Fruit fly (Drosophila melanogaster) ovary, adult (tissue): ENCODE results near the gene CG10063.

Source experiments
- CG17801 ChIP-seq: fragments of 200-800 bp; optimal IDR thresholded peaks from 2 replicates; lab custom pipeline; 2019; ENCODE audit warnings: missing biosample characterization, mild to moderate bottlenecking, missing genetic modification characterization, moderate library complexity; ENCODE audit not compliant: partially characterized antibody

CG10063 gene

DNA sequence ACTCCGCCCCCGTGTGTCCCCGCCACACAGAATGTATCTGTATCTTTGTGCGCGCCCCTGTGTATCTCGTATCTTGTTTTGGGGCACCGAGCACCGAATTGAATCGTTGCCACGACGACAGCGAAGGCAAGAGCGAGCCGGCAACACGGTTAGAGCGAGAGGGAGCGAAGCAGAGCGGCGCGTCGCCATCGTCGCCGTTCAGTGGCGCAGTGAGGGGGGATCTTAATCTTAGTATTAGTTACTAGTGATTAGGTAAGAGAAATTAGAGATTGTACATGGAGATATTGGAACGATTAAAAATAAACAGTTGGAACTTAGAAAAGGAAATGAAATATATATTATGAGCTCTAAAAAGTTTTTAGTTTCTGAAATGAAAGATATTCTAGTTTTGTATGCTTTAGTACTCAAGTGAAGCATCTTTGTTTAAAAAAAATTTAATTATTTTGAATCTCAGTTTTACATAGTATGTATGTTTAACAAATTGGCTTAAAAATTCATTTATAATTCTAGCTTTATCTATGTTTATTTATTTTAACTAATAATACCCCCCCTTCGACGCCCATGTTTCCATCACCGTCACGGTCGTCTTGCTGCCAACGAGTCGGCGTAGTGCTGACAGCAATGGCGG, 16.8 kb upstream of the CG10063 start:
- no peak for TF ChIP-seq CG17801 (GFP tag; lab: Kevin White, UChicago)

DNA sequence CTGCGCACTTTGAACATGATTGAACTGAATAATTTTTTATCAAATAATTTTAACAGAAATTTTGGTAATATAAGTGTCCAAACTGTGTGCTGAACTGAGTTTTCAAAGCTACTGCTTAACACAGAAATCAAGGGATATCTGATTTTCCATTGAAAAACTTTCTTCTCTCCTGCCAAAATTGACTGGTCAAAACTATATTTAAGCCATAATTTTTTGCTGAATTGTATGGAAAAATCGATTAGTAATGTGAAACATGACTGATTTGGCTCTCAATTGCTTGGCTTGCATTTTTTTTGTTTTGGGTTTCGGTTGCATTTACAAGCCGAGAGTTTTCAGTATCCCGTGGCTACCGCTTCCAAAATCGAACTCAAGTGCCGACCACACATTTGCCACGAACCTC, 12.2 kb upstream of the CG10063 start, which contains the start of the genes CG32388 and CG43439:
CG32388 (minus strand) TSS at position 101 of the 400 bp plus-strand sequence.
CG43439 (minus strand) TSS at position 101 of the 400 bp plus-strand sequence.
- no peak for TF ChIP-seq CG17801 (GFP tag; lab: Kevin White, UChicago)

dm6 chr3L:6981823-6982222, 9.6 kb upstream of the CG10063 start:
- no peak for TF ChIP-seq CG17801 (GFP tag; lab: Kevin White, UChicago)

- no peak for TF ChIP-seq CG17801 (GFP tag; lab: Kevin White, UChicago)
Observed at dm6 chr3L:6981109-6981741, 9.0 kb upstream of the CG10063 start.

dm6 chr3L:6980553-6980952, 8.3 kb upstream of the CG10063 start:
- no peak for TF ChIP-seq CG17801 (GFP tag; lab: Kevin White, UChicago)

- peak; percentile 49 for TF ChIP-seq CG17801 (GFP tag; lab: Kevin White, UChicago)
Observed at dm6 chr3L:6979387-6980249, 7.4 kb upstream of the CG10063 start, which contains the start of gene Galphai. Galphai (minus strand) TSS chr3L:6980044.

DNA sequence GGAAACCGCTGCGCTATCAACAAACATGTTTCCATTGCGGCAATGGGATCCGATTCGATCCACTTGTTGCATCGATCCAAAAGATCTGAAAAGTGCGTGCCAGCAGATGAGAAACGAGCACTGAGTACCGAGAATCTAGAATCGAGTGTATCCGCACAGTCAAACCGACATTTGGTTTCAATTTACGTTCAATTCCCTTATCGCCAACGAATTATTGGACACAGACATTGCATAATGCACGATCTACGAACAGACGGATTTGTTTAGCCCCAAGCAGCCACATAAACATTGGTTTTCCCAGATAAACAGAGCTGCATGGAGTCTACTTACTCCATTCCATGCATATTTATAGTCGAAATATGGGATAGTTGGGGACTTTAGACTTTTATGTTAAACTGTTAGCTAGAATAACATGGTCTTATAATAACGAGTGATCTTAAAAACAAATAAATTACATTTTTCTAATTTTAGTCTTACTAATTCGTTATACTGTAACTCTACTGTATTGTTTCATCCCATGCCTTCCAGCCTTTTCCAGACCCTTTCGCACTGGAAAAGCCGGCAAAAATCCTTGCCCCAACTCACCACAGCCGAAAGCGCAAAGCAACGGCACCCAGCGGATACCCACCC, 6.6 kb upstream of the CG10063 start:
- no peak for TF ChIP-seq CG17801 (GFP tag; lab: Kevin White, UChicago)

dm6 chr3L:6978030-6978683, 5.9 kb upstream of the CG10063 start:
- TF ChIP-seq CG17801 (GFP tag; lab: Kevin White, UChicago) = no peak

DNA sequence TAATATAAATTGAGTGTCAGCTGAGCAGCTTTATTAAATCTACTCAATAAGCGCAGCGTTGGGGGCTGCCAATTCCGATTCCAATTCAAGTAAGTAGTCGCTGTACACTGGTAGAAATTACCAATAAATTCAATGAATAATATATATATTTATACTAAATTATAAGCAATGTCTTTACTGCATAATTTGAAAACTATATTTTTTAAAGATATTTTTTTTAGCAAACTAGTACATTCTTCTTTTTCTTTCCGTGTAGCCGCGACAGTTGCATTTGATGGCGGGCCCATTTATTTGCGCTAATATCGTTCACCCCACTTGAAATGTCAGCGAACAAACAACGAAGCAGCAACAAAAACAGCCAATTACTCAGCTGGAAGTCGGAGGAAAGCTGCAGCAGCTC, 5.1 kb upstream of the CG10063 start:
- TF ChIP-seq CG17801 (GFP tag; lab: Kevin White, UChicago) = no peak

DNA sequence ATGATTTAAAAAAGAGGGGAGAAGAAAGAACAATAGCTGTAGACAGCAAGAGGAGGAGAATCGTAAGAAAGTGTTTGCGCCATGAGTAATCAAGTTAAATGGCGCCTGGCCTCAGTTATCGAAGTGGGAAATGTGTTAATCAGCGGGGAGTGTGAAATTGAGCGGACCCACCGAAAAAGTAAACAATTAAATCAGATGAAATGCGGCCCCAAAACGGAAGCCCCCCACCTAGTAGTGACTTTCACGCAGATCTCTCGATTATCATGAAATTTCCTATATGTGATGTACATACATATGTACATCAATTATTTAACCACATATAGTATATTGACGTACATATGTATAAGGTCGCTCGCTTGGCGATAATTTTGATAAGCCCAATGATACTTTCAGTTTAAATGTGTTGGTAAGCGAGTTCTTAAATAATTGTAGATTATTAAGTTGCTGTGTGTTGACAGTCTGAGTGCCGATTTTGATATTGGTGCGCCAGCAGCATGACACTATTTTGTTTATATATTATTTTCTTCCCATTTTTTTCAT, 4.4 kb upstream of the CG10063 start:
- no peak for TF ChIP-seq CG17801 (GFP tag; lab: Kevin White, UChicago)

DNA sequence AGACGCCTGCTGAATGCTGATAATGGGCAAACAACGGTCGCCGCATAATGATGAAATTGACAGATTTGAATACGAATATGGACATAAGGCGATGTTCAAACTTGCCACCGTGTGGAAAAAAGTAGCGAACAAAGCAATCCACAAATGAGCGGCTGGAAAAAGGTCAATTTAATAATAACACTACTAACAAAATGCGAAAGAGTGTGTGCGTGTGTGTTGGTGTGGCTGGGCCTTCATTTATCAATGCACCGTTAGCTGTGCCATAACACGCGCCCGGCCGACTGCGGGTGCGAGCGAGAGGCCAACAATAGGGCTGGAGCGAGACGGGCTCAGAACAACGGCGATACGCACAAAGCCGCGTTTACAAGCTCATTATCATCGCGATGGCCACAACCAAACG, 3.6 kb upstream of the CG10063 start:
- no peak for TF ChIP-seq CG17801 (GFP tag; lab: Kevin White, UChicago)

DNA sequence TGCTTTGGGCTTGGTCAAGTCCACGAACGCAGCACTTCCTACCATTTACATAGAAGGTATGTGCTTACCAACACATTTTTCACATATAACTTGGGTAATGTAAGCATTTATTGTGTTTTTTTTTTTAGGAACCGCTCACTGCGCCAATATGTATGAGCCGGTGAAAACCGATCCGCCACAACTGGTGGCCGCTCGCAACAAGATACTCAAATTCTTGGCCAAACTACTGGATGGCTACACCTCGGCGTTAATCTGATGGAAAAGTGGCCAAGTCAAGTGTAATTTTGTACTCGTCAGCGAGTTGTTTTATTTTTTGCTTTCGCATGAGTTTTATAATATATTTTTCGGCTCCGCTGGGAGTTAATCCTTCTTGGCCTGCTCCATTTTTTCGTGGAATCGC, 969 bp downstream of the CG10063 start:
- no peak for TF ChIP-seq CG17801 (GFP tag; lab: Kevin White, UChicago)

DNA sequence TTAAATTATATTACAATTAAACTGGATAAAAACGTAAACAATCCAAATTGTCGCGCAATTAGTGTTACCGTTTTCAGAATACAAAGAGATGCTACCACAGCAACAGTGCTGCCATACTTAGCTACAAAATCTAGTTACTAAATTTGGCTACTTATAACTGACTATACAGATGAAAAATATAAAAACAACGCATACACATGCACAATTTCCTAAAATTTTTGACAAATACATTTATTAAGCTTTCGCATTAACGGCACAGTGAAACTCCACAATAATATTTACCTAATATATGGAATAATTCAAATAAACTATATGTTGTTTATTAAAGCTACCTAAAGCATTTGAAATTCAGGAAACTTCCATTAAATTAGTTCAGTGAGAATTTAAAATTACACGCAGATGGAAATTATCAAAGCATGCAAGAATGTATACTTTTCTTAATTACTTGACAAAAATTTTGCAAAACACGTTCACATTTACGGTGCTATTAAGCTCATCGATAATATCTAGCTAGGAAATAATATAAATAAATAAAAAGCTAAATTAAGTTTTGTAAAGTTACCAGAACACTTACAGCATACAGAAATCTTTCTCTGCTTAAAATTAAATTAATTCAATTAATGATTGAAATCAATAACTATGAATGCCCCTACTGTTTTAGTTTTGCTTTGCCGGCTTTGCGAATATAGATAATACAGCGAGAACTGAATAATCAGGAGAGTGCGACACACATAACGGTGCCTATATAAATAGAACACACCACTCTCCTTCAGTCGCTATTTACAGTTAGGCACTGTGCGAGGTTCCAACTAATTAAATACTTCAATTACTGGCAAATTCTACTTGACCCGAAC, 3.1 kb downstream of the CG10063 start, which contains the start of the genes Mis12 and CG9953:
Mis12 (minus strand) TSS at position 88 of the 854 bp plus-strand sequence.
CG9953 (plus strand) TSS at position 698 of the 854 bp plus-strand sequence.
- peak; percentile 63 for TF ChIP-seq CG17801 (GFP tag; lab: Kevin White, UChicago)
